Worm (Caenorhabditis elegans) whole organism, mixed stage, embryonic: ENCODE data around the gene ucr-2.1.

Experiments used
- bed-3 ChIP-seq: fragments of 200-800 bp; sonication (Bioruptor generic); optimal IDR thresholded peaks from 3 replicates; lab custom pipeline; 2018; ENCODE audit warnings: mild to moderate bottlenecking, missing genetic modification characterization, moderate library complexity, missing compliant biosample characterization
- blmp-1 ChIP-seq: fragments of 150-350 bp; optimal IDR thresholded peaks from 2 replicates; lab custom pipeline; 2014; ENCODE audit warnings: missing biosample characterization, missing genetic modification characterization
- drap-1 ChIP-seq: fragments of 200-800 bp; sonication (Bioruptor generic); optimal IDR thresholded peaks from 3 replicates; lab custom pipeline; 2018; ENCODE audit warnings: mild to moderate bottlenecking, missing genetic modification characterization, missing compliant biosample characterization
- flh-1 ChIP-seq: fragments of 200-800 bp; sonication (Bioruptor generic); optimal IDR thresholded peaks from 2 replicates; lab custom pipeline; 2018; ENCODE audit warnings: mild to moderate bottlenecking, missing genetic modification characterization, moderate library complexity, missing compliant biosample characterization
- ham-2 ChIP-seq: fragments of 200-800 bp; sonication (Bioruptor generic); optimal IDR thresholded peaks from 2 replicates; lab custom pipeline; 2018; ENCODE audit warnings: mild to moderate bottlenecking, missing genetic modification characterization, missing compliant biosample characterization
- lin-13 ChIP-seq: fragments of 150-350 bp; optimal IDR thresholded peaks from 2 replicates; lab custom pipeline; 2014; ENCODE audit warnings: missing biosample characterization, missing genetic modification characterization
- lsy-2 ChIP-seq: fragments of 150-350 bp; optimal IDR thresholded peaks from 2 replicates; lab custom pipeline; 2014; ENCODE audit warnings: missing biosample characterization, missing genetic modification characterization
- nhr-2 ChIP-seq: fragments of 150-350 bp; optimal IDR thresholded peaks from 2 replicates; lab custom pipeline; 2014; ENCODE audit warnings: missing biosample characterization, missing genetic modification characterization
- sem-2 ChIP-seq: fragments of 200-800 bp; sonication (Bioruptor generic); optimal IDR thresholded peaks from 2 replicates; lab custom pipeline; 2018; ENCODE audit warnings: mild to moderate bottlenecking, missing genetic modification characterization, missing compliant biosample characterization
- sptf-1 ChIP-seq: sonication (generic microtip); optimal IDR thresholded peaks from 2 replicates; lab custom pipeline; 2017; ENCODE audit warnings: mild to moderate bottlenecking, missing genetic modification characterization, moderate library complexity, missing compliant biosample characterization

The ucr-2.1 gene

DNA sequence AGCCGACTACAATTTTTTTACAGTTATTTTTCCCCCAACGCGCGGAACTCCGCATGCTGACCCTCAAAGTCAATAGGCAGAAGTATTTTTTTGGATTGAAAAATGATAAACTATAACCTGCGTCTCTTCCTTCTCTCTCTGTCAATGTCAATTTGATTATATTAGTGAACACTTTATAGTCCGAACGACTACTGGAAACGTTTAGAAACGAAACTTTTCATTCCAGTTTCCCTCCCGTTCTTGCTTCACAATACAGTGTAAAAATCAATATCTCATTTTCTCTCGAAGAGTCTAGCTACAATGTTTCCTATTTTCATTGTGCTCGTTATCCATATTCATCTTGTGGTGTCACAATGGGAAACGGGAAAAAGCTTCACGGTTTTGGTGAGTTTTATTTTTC is 50.0 kb downstream of the ucr-2.1 start, which contains the start of gene lgc-24:
Gene lgc-24 (plus strand): TSS at position 301 of the 400 bp plus-strand sequence.
- TF ChIP-seq sptf-1 (tag; lab: Kevin White, UChicago): no peak
- TF ChIP-seq lsy-2: no peak
- TF ChIP-seq nhr-2 (tag; lab: Kevin White, UChicago): no peak
- TF ChIP-seq flh-1 (GFP tag; lab: Kevin White, UChicago): no peak
- no peak for TF ChIP-seq blmp-1 (tag; lab: Kevin White, UChicago)
- TF ChIP-seq drap-1: no peak
- no peak for TF ChIP-seq sem-2 (GFP tag; lab: Kevin White, UChicago)
- TF ChIP-seq lin-13: no peak
- no peak for TF ChIP-seq ham-2
- TF ChIP-seq bed-3 (GFP tag; lab: Kevin White, UChicago): no peak
